Fruit fly (Drosophila melanogaster): ENCODE measurements around the gene Ugt37E1.

DNA sequence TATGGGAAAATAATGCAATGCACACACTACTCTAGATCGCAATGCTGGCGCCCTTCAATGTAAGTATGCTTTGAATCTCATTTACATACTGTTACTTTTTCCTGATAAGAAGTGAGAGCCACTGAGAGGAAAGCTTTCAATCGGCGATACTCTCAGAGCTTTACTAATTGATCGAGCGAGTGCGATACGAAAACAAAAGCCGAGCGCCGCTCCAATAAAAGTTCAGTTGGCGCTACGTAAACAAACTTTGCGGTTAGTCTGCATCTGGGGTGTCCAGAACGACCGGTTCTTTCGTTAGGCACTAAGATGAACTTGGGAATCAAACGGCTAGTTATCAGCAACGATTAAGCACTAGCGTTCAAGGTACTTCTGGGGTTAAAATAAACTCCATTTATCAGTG lies 5.0 kb upstream of the Ugt37E1 start, which contains the start of gene CG17928:
- TF ChIP-seq psq (GFP tag; optimal IDR thresholded peaks at IDR 0.05) (no peak), CG6854 (GFP tag; optimal IDR thresholded peaks at IDR 0.05) (no peak), Eip74EF (GFP tag; optimal IDR thresholded peaks at IDR 0.05) (no peak), Aef1 (GFP tag; IDR thresholded peaks at IDR 0.05) (no peak), Hey (tag; optimal IDR thresholded peaks at IDR 0.05) (no peak), CG6254 (GFP tag; optimal IDR thresholded peaks at IDR 0.05) (no peak)

All from whole organism, embryonic.